Worm (Caenorhabditis elegans) whole organism, mixed stage, embryonic: ENCODE results near the gene col-8.

ENCODE experiments used
- blmp-1 ChIP-seq: fragments of 150-350 bp; optimal IDR thresholded peaks from 2 replicates; lab custom pipeline; 2014; ENCODE audit warnings: missing biosample characterization, missing genetic modification characterization
- ceh-83 ChIP-seq: fragments of 200-800 bp; sonication (Bioruptor generic); optimal IDR thresholded peaks from 2 replicates; lab custom pipeline; 2018; ENCODE audit warnings: mild to moderate bottlenecking, missing genetic modification characterization, missing compliant biosample characterization
- ces-1 ChIP-seq: fragments of 150-350 bp; optimal IDR thresholded peaks from 2 replicates; lab custom pipeline; 2014; ENCODE audit warnings: missing biosample characterization, missing genetic modification reagents, missing genetic modification characterization
- elt-3 ChIP-seq: fragments of 150-350 bp; optimal IDR thresholded peaks from 2 replicates; lab custom pipeline; 2014; ENCODE audit warnings: missing biosample characterization, missing genetic modification characterization
- ham-2 ChIP-seq: fragments of 200-800 bp; sonication (Bioruptor generic); optimal IDR thresholded peaks from 2 replicates; lab custom pipeline; 2018; ENCODE audit warnings: mild to moderate bottlenecking, missing genetic modification characterization, missing compliant biosample characterization
- mep-1 ChIP-seq: fragments of 150-350 bp; optimal IDR thresholded peaks from 2 replicates; lab custom pipeline; 2017; ENCODE audit warnings: missing biosample characterization, missing genetic modification reagents, missing genetic modification characterization, inconsistent platforms
- nhr-237 ChIP-seq: fragments of 150-350 bp; optimal IDR thresholded peaks from 2 replicates; lab custom pipeline; 2014; ENCODE audit warnings: missing biosample characterization, missing genetic modification characterization
- nhr-28 ChIP-seq: fragments of 150-350 bp; optimal IDR thresholded peaks from 2 replicates; lab custom pipeline; 2014; ENCODE audit warnings: missing biosample characterization, missing genetic modification characterization
- nhr-76 ChIP-seq: sonication (generic microtip); optimal IDR thresholded peaks from 2 replicates; lab custom pipeline; 2017; ENCODE audit warnings: missing biosample characterization, missing genetic modification characterization
- snpc-4 ChIP-seq: fragments of 150-350 bp; optimal IDR thresholded peaks from 2 replicates; lab custom pipeline; 2014; ENCODE audit warnings: missing biosample characterization, missing genetic modification characterization
- sptf-1 ChIP-seq: sonication (generic microtip); optimal IDR thresholded peaks from 2 replicates; lab custom pipeline; 2017; ENCODE audit warnings: mild to moderate bottlenecking, missing genetic modification characterization, moderate library complexity, missing compliant biosample characterization
- unc-39 ChIP-seq: fragments of 150-350 bp; optimal IDR thresholded peaks from 2 replicates; lab custom pipeline; 2014; ENCODE audit warnings: missing biosample characterization, missing genetic modification characterization
- unc-62 ChIP-seq: fragments of 150-350 bp; optimal IDR thresholded peaks from 2 replicates; lab custom pipeline; 2014; ENCODE audit warnings: missing biosample characterization, missing genetic modification reagents, missing genetic modification characterization
- ztf-11 ChIP-seq: fragments of 150-350 bp; optimal IDR thresholded peaks from 2 replicates; lab custom pipeline; 2014; ENCODE audit warnings: missing biosample characterization, missing genetic modification characterization

DNA sequence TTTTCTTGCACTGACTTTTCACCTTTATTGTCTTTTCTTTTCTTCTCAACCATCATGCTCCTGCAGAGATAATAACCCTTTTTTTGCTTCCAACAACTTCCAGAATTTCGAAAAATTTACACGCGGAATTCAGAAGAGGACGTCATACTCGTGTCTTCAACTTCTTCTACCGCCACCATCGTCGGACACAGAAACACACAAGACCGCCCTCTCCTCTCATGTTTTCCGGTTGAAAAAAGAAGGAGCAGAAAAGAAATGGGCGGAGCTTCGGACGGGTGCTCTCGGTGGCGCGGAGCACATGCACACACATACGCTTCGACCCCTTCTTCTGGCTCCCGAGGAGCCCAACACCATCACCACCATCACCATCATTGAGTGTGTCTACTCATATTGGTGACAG lies 11.6 kb downstream of the col-8 start, which contains the start of gene lgc-38:
- TF ChIP-seq nhr-237 (tag; lab: Kevin White, UChicago) = no peak
- no peak for TF ChIP-seq snpc-4 (tag; lab: Kevin White, UChicago)
- TF ChIP-seq ztf-11 = no peak
- no peak for TF ChIP-seq ces-1 (GFP tag; lab: Kevin White, UChicago)
- no peak for TF ChIP-seq mep-1 (tag; lab: Kevin White, UChicago)
- TF ChIP-seq sptf-1 (tag; lab: Kevin White, UChicago) = no peak
- TF ChIP-seq unc-62 (GFP tag; lab: Kevin White, UChicago) = no peak
- no peak for TF ChIP-seq ceh-83
- TF ChIP-seq nhr-76 (tag; lab: Kevin White, UChicago) = no peak
- TF ChIP-seq unc-39 (tag; lab: Kevin White, UChicago) = no peak
- no peak for TF ChIP-seq blmp-1 (tag; lab: Kevin White, UChicago)
- TF ChIP-seq nhr-28 (tag; lab: Kevin White, UChicago) = no peak
- TF ChIP-seq elt-3 = no peak
- no peak for TF ChIP-seq ham-2 (GFP tag; lab: Kevin White, UChicago)
